Worm (Caenorhabditis elegans) whole organism, L4 larva: ENCODE results near the gene peb-1.
A peak's percentile ranks its signal among the peaks of the same experiment; 100 is the strongest.

Source experiments
- F44E2.7 ChIP-seq: fragments of 200-800 bp; sonication (Bioruptor generic); IDR thresholded peaks from 2 replicates; pipeline ENCODE4 v2.1.2; 2022; ENCODE audit warnings: missing genetic modification characterization, missing compliant biosample characterization
- Y105C5A.15 ChIP-seq: fragments of 200-800 bp; sonication (Bioruptor generic); IDR thresholded peaks from 2 replicates; pipeline ENCODE4 v1.3.6; 2022; ENCODE audit warnings: missing genetic modification characterization, missing compliant biosample characterization
- ZK546.5 ChIP-seq, 2 experiments: sonication (generic microtip); optimal IDR thresholded peaks; 2 replicates each; lab custom pipeline; 2017; ENCODE audit warnings: missing biosample characterization in 2 of 2, missing genetic modification characterization in 2 of 2
- aha-1 ChIP-seq: fragments of 150-350 bp; peaks from one replicate; lab custom pipeline; 2014; ENCODE audit warnings: missing biosample characterization, missing genetic modification characterization
- aly-2 ChIP-seq: sonication (generic microtip); optimal IDR thresholded peaks from 2 replicates; lab custom pipeline; 2018; ENCODE audit warnings: missing biosample characterization, missing genetic modification characterization
- ama-1 ChIP-seq: fragments of 150-350 bp; optimal IDR thresholded peaks from 2 replicates; lab custom pipeline; 2014; ENCODE audit warnings: inconsistent platforms, mixed read lengths
- arid-1 ChIP-seq: fragments of 200-800 bp; sonication (Bioruptor generic); conservative IDR thresholded peaks from 2 replicates; pipeline ENCODE4 v1.3.6; 2022; ENCODE audit warnings: missing genetic modification reagents, missing genetic modification characterization, missing compliant biosample characterization
- ceh-28 ChIP-seq: fragments of 150-350 bp; optimal IDR thresholded peaks from 2 replicates; lab custom pipeline; 2014; ENCODE audit warnings: missing biosample characterization, missing genetic modification reagents, missing genetic modification characterization
- ctbp-1 ChIP-seq: fragments of 200-800 bp; sonication (Bioruptor generic); IDR thresholded peaks from 2 replicates; pipeline ENCODE4 v1.3.6; 2022; ENCODE audit warnings: missing genetic modification reagents, missing genetic modification characterization, missing compliant biosample characterization
- daf-16 ChIP-seq, 3 experiments: sonication (generic microtip); optimal IDR thresholded peaks; 2 replicates each; lab custom pipeline; 2016 to 2017; ENCODE audit warnings: missing genetic modification characterization in 3 of 3, missing genetic modification reagents in 3 of 3, mild to moderate bottlenecking in 2 of 3, missing compliant biosample characterization in 2 of 3, missing biosample characterization in 1 of 3, moderate library complexity in 1 of 3
- dmd-6 ChIP-seq: fragments of 200-800 bp; sonication (Bioruptor generic); IDR thresholded peaks from 2 replicates; pipeline ENCODE4 v1.3.6; 2022; ENCODE audit warnings: missing genetic modification reagents, missing genetic modification characterization, missing compliant biosample characterization
- dpl-1 ChIP-seq: fragments of 150-350 bp; optimal IDR thresholded peaks from 2 replicates; lab custom pipeline; 2014; ENCODE audit warnings: missing biosample characterization, missing genetic modification reagents, missing genetic modification characterization
- duxl-1 ChIP-seq: sonication (generic microtip); optimal IDR thresholded peaks from 2 replicates; lab custom pipeline; 2016; ENCODE audit warnings: mild to moderate bottlenecking, missing genetic modification characterization, moderate library complexity, missing compliant biosample characterization; ENCODE audit not compliant: poor library complexity
- dve-1 ChIP-seq: sonication (generic microtip); optimal IDR thresholded peaks from 2 replicates; lab custom pipeline; 2017; ENCODE audit warnings: antibody characterized with exemption, mild to moderate bottlenecking, missing genetic modification characterization, missing compliant biosample characterization; ENCODE audit not compliant: insufficient read depth
- egl-27 ChIP-seq: sonication (generic microtip); optimal IDR thresholded peaks from 3 replicates; lab custom pipeline; 2017; ENCODE audit warnings: missing biosample characterization, missing genetic modification reagents, missing genetic modification characterization
- fkh-10 ChIP-seq: fragments of 150-350 bp; optimal IDR thresholded peaks from 2 replicates; lab custom pipeline; 2014; ENCODE audit warnings: missing biosample characterization, missing genetic modification reagents, missing genetic modification characterization
- fos-1 ChIP-seq: fragments of 150-350 bp; optimal IDR thresholded peaks from 2 replicates; lab custom pipeline; 2014; ENCODE audit warnings: missing biosample characterization, missing genetic modification characterization
- hif-1 ChIP-seq, 2 experiments: sonication (generic microtip); optimal IDR thresholded peaks; 2 replicates each; lab custom pipeline; 2016 to 2017; ENCODE audit warnings: missing compliant biosample characterization in 2 of 2, missing genetic modification characterization in 2 of 2, missing genetic modification reagents in 2 of 2, missing genotype in 2 of 2, mild to moderate bottlenecking in 1 of 2
- hlh-11 ChIP-seq: fragments of 200-800 bp; sonication (Bioruptor generic); optimal IDR thresholded peaks from 2 replicates; lab custom pipeline; 2018; ENCODE audit warnings: mild to moderate bottlenecking, missing genetic modification characterization, missing compliant biosample characterization
- hlh-30 ChIP-seq: sonication (generic microtip); optimal IDR thresholded peaks from 2 replicates; lab custom pipeline; 2017; ENCODE audit warnings: antibody characterized with exemption, mild to moderate bottlenecking, missing genetic modification characterization, missing compliant biosample characterization; ENCODE audit not compliant: insufficient read depth
- hmg-1.1 ChIP-seq: fragments of 200-800 bp; sonication (Bioruptor generic); IDR thresholded peaks from 2 replicates; pipeline ENCODE4 v1.3.6; 2022; ENCODE audit warnings: missing genetic modification reagents, missing genetic modification characterization, missing compliant biosample characterization
- lin-13 ChIP-seq: fragments of 150-350 bp; optimal IDR thresholded peaks from 2 replicates; lab custom pipeline; 2014; ENCODE audit warnings: missing biosample characterization, missing genetic modification reagents, missing genetic modification characterization
- lin-39 ChIP-seq: fragments of 150-350 bp; optimal IDR thresholded peaks from 2 replicates; lab custom pipeline; 2014; ENCODE audit warnings: missing biosample characterization, missing genetic modification reagents, missing genetic modification characterization
- lsy-2 ChIP-seq, 2 experiments: fragments of 150-350 bp in 1 of 2; sonication (generic microtip) in 1 of 2; optimal IDR thresholded peaks; 2 replicates each; lab custom pipeline; 2014 to 2017; ENCODE audit warnings: missing biosample characterization in 2 of 2, missing genetic modification characterization in 2 of 2
- madf-9 ChIP-seq: fragments of 200-800 bp; sonication (Bioruptor generic); conservative IDR thresholded peaks from 2 replicates; pipeline ENCODE4 v1.3.6; 2022; ENCODE audit warnings: missing genetic modification reagents, missing genetic modification characterization, missing compliant biosample characterization
- mdl-1 ChIP-seq, 2 experiments: fragments of 150-350 bp in 1 of 2; sonication (generic microtip) in 1 of 2; optimal IDR thresholded peaks; 2 replicates each; lab custom pipeline; 2014 to 2017; ENCODE audit warnings: missing biosample characterization in 2 of 2, missing genetic modification characterization in 2 of 2
- mep-1 ChIP-seq: fragments of 150-350 bp; sonication (generic microtip); optimal IDR thresholded peaks from 3 replicates; lab custom pipeline; 2014; ENCODE audit warnings: missing biosample characterization, missing genetic modification characterization
- mes-2 ChIP-seq: sonication (generic microtip); optimal IDR thresholded peaks from 2 replicates; lab custom pipeline; 2016; ENCODE audit warnings: missing genotype, mild to moderate bottlenecking, missing genetic modification characterization, missing compliant biosample characterization; ENCODE audit not compliant: poor library complexity, severe bottlenecking
- nhr-10 ChIP-seq: fragments of 150-350 bp; optimal IDR thresholded peaks from 2 replicates; lab custom pipeline; 2014; ENCODE audit warnings: missing biosample characterization, missing genetic modification characterization
- nhr-111 ChIP-seq: fragments of 200-800 bp; sonication (Bioruptor generic); optimal IDR thresholded peaks from 2 replicates; lab custom pipeline; 2018; ENCODE audit warnings: mild to moderate bottlenecking, missing genetic modification characterization, missing compliant biosample characterization
- nhr-237 ChIP-seq: sonication (generic microtip); optimal IDR thresholded peaks from 2 replicates; lab custom pipeline; 2017; ENCODE audit warnings: missing biosample characterization, missing genetic modification characterization
- nhr-28 ChIP-seq: fragments of 150-350 bp; optimal IDR thresholded peaks from 2 replicates; lab custom pipeline; 2014; ENCODE audit warnings: missing biosample characterization, missing genetic modification characterization
- nhr-48 ChIP-seq: sonication (generic microtip); optimal IDR thresholded peaks from 2 replicates; lab custom pipeline; 2016; ENCODE audit warnings: mild to moderate bottlenecking, missing genetic modification characterization, missing compliant biosample characterization
- nhr-6 ChIP-seq: fragments of 150-350 bp; optimal IDR thresholded peaks from 2 replicates; lab custom pipeline; 2014; ENCODE audit warnings: missing biosample characterization, missing genetic modification characterization
- nhr-77 ChIP-seq: fragments of 150-350 bp; optimal IDR thresholded peaks from 2 replicates; lab custom pipeline; 2014; ENCODE audit warnings: missing biosample characterization, missing genetic modification characterization
- pqm-1 ChIP-seq: sonication (generic microtip); optimal IDR thresholded peaks from 2 replicates; lab custom pipeline; 2017; ENCODE audit warnings: missing biosample characterization, missing genetic modification characterization
- rbr-2 ChIP-seq: sonication (generic microtip); optimal IDR thresholded peaks from 2 replicates; lab custom pipeline; 2016; ENCODE audit warnings: missing genotype, missing genetic modification characterization, missing compliant biosample characterization
- set-16 ChIP-seq: fragments of 200-800 bp; sonication (Bioruptor generic); IDR thresholded peaks from 2 replicates; pipeline ENCODE4 v1.3.6; 2022; ENCODE audit warnings: missing genetic modification reagents, missing genetic modification characterization, missing compliant biosample characterization
- skn-1 ChIP-seq: fragments of 150-350 bp; optimal IDR thresholded peaks from 2 replicates; lab custom pipeline; 2014; ENCODE audit warnings: missing biosample characterization, missing genetic modification characterization
- spr-3 ChIP-seq: fragments of 200-800 bp; sonication (Bioruptor generic); optimal IDR thresholded peaks from 2 replicates; lab custom pipeline; 2018; ENCODE audit warnings: mild to moderate bottlenecking, missing genetic modification characterization, missing compliant biosample characterization
- tag-97 ChIP-seq: fragments of 200-800 bp; sonication (Bioruptor generic); IDR thresholded peaks from 2 replicates; pipeline ENCODE4 v1.3.6; 2022; ENCODE audit warnings: missing genetic modification characterization, missing compliant biosample characterization
- zfp-2 ChIP-seq: sonication (generic microtip); optimal IDR thresholded peaks from 2 replicates; lab custom pipeline; 2016; ENCODE audit warnings: mild to moderate bottlenecking, missing genetic modification characterization, missing compliant biosample characterization
- zfp-3 ChIP-seq: fragments of 200-800 bp; sonication (Bioruptor generic); conservative IDR thresholded peaks from 2 replicates; pipeline ENCODE4 v1.3.6; 2022; ENCODE audit warnings: missing genetic modification reagents, missing genetic modification characterization, missing compliant biosample characterization
- zip-2 ChIP-seq: fragments of 150-350 bp; optimal IDR thresholded peaks from 2 replicates; lab custom pipeline; 2014; ENCODE audit warnings: missing biosample characterization, missing genetic modification characterization
- ztf-11 ChIP-seq: fragments of 150-350 bp; optimal IDR thresholded peaks from 2 replicates; lab custom pipeline; 2014; ENCODE audit warnings: missing biosample characterization, missing genetic modification characterization

Gene peb-1

ce11 chrX:2231346-2231745 lies 20.5 kb downstream of the peb-1 start:
- TF ChIP-seq hlh-30: no peak

DNA sequence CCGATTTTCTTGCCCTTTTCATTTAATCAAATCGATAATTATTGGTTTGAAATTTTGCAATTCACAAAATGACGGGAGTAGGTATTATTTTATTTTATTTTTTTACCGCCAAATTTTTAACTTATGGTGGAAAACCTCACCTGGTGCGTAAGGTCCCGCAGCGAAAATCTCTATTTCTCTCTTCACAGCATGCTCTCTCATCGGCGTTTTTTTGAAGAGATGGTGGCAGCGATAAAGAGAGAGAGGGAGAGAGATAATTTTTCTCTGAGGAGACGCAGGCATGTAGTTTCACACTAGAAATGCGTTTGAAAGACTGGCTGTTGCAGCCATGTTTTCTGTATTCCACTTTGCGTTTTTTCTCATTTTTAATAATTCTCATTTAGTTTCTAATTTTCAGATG lies 23.1 kb downstream of the peb-1 start, which contains the start of gene T14F9.2:
Gene T14F9.2, plus strand, starts transcription at position 396 of the 400 bp plus-strand sequence.
- peak; percentile 10 for TF ChIP-seq nhr-28 (tag; lab: Kevin White, UChicago)
- TF ChIP-seq daf-16 (GFP tag; optimal IDR thresholded peaks at IDR 0.05; lab: Kevin White, UChicago): no peak
- TF ChIP-seq daf-16 (tag; optimal IDR thresholded peaks at IDR 0.05; lab: Kevin White, UChicago): peak; percentile 52
- TF ChIP-seq arid-1: no peak
- no peak for TF ChIP-seq fos-1 (tag; lab: Kevin White, UChicago)
- TF ChIP-seq nhr-6 (tag; lab: Kevin White, UChicago): no peak
- peak; percentile 72 for TF ChIP-seq dve-1 (tag; lab: Kevin White, UChicago)
- TF ChIP-seq hlh-11: peak; percentile 56
- no peak for TF ChIP-seq nhr-111
- no peak for TF ChIP-seq nhr-10 (tag; lab: Kevin White, UChicago)
- TF ChIP-seq mes-2 (tag; lab: Kevin White, UChicago): peak; percentile 57
- TF ChIP-seq spr-3: no peak
- TF ChIP-seq dpl-1 (GFP tag; lab: Kevin White, UChicago): peak; percentile 33
- peak; percentile 77 for TF ChIP-seq hlh-30
- TF ChIP-seq mep-1 (tag; lab: Kevin White, UChicago): peak; percentile 64
- peak; percentile 32 for TF ChIP-seq rbr-2
- TF ChIP-seq lsy-2 (tag; optimal IDR thresholded peaks at IDR 0.05; lab: Kevin White, UChicago): peak in 1 of 2 experiments; percentile 79
- no peak for TF ChIP-seq zip-2 (tag; lab: Kevin White, UChicago)
- no peak for TF ChIP-seq hif-1 (tag; optimal IDR thresholded peaks at IDR 0.05; lab: Kevin White, UChicago)
- TF ChIP-seq ztf-11 (tag; lab: Kevin White, UChicago): no peak
- TF ChIP-seq dmd-6 (GFP tag; lab: Robert Waterston, UW): 0 out of 2 replicates have a peak, but pooled peaks have one; percentile 9

DNA sequence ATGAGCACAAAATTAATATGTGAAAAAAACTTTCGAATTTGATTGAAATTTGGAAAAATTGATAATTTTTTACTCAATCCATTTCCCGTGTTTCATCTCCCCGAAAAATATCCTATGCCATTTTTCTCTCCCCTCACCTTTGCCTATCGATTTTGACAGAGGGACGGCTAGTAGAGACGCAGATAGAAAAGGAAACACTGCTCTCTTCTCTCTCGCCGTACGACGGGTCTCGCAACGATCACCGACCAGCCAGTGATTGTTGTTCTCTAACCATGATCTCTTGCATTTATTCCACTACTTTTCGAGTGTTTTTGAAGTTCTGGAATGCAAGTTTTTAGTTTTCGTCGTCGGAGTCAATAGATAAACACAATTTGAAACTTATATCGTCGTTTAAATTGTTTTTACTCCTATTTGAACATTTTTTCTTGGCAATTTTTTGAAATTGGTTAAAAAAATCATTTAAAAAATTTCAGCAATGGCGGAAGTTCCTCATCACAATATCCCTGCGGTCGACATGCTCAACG lies 26.6 kb downstream of the peb-1 start, which contains the start of gene vha-15:
Gene vha-15, plus strand, starts transcription at position 474 of the 524 bp plus-strand sequence.
- no peak for TF ChIP-seq nhr-48 (tag; lab: Kevin White, UChicago)
- TF ChIP-seq mep-1 (tag; lab: Kevin White, UChicago): peak; percentile 88
- peak; percentile 79 for TF ChIP-seq lin-13
- TF ChIP-seq hif-1 (tag; optimal IDR thresholded peaks at IDR 0.05; lab: Kevin White, UChicago): peak in 1 of 2 experiments; percentile 41
- peak; percentile 76 for TF ChIP-seq hlh-30
- peak; percentile 69 for TF ChIP-seq ctbp-1 (GFP tag; lab: Robert Waterston, UW)
- no peak for TF ChIP-seq zfp-3 (GFP tag; lab: Robert Waterston, UW)
- no peak for TF ChIP-seq aly-2 (tag; lab: Kevin White, UChicago)
- no peak for TF ChIP-seq tag-97 (GFP tag; lab: Robert Waterston, UW)
- peak; percentile 26 for TF ChIP-seq nhr-237 (tag; lab: Kevin White, UChicago)
- TF ChIP-seq egl-27 (tag; lab: Kevin White, UChicago): no peak
- TF ChIP-seq daf-16 (GFP tag; optimal IDR thresholded peaks at IDR 0.05; lab: Kevin White, UChicago): no peak
- peak; percentile 81 for TF ChIP-seq daf-16 (tag; optimal IDR thresholded peaks at IDR 0.05; lab: Kevin White, UChicago)
- peak in 1 of 2 experiments; percentile 60 for TF ChIP-seq mdl-1 (tag; optimal IDR thresholded peaks at IDR 0.05; lab: Kevin White, UChicago)
- TF ChIP-seq Y105C5A.15 (GFP tag; lab: Robert Waterston, UW): no peak
- TF ChIP-seq dve-1 (tag; lab: Kevin White, UChicago): peak; percentile 80
- TF ChIP-seq fkh-10: peak; percentile 72
- TF ChIP-seq hmg-1.1 (GFP tag; lab: Robert Waterston, UW): peak; percentile 78
- no peak for TF ChIP-seq ama-1
- peak; percentile 65 for TF ChIP-seq ceh-28 (tag; lab: Kevin White, UChicago)
- TF ChIP-seq dpl-1 (GFP tag; lab: Kevin White, UChicago): peak; percentile 58
- TF ChIP-seq duxl-1 (tag; lab: Kevin White, UChicago): peak; percentile 51
- TF ChIP-seq nhr-77 (tag; lab: Kevin White, UChicago): peak; percentile 67
- peak; percentile 68 for TF ChIP-seq nhr-6 (tag; lab: Kevin White, UChicago)
- TF ChIP-seq madf-9 (GFP tag; lab: Robert Waterston, UW): no peak
- TF ChIP-seq lsy-2 (tag; optimal IDR thresholded peaks at IDR 0.05; lab: Kevin White, UChicago): peak; percentile 86 to 93
- no peak for TF ChIP-seq skn-1
- peak; percentile 4 for TF ChIP-seq zfp-2 (tag; lab: Kevin White, UChicago)
- peak; percentile 71 for TF ChIP-seq nhr-28 (tag; lab: Kevin White, UChicago)
- TF ChIP-seq ZK546.5 (tag; optimal IDR thresholded peaks at IDR 0.05; lab: Kevin White, UChicago): peak; percentile 3 to 69
- no peak for TF ChIP-seq arid-1
- peak; percentile 60 for TF ChIP-seq pqm-1
- TF ChIP-seq F44E2.7 (GFP tag; lab: Robert Waterston, UW): no peak
- TF ChIP-seq lin-39: no peak
- TF ChIP-seq set-16: no peak
- peak; percentile 82 for TF ChIP-seq rbr-2
- peak; percentile 89 for TF ChIP-seq aha-1
